Worm (Caenorhabditis elegans): ENCODE results near the gene T08G5.1.

T08G5.1 gene

ce11 chrV:13992485-13992884, 26.1 kb upstream of the T08G5.1 start, which contains the start of gene droe-4:
TSS of gene droe-4 (plus strand) at chrV:13992656.
- TF ChIP-seq nhr-12 (tag; optimal IDR thresholded peaks at IDR 0.05) (no peak), pag-3 (tag; optimal IDR thresholded peaks at IDR 0.05; ENCODE audit: borderline replicate concordance, insufficient read depth) (no peak), nhr-237 (tag; optimal IDR thresholded peaks at IDR 0.05) (no peak), ceh-82 (tag; optimal IDR thresholded peaks at IDR 0.05) (no peak), pax-3 (tag; optimal IDR thresholded peaks at IDR 0.05) (peak; percentile 66), ztf-4 (tag; optimal IDR thresholded peaks at IDR 0.05) (no peak), lin-14 (GFP tag; optimal IDR thresholded peaks at IDR 0.05) (no peak), fkh-8 (tag; optimal IDR thresholded peaks at IDR 0.05) (peak; percentile 33), vab-15 (tag; optimal IDR thresholded peaks at IDR 0.05) (no peak), lsy-2 (tag; optimal IDR thresholded peaks at IDR 0.05) (no peak), dpl-1 (GFP tag; optimal IDR thresholded peaks at IDR 0.05) (no peak), nhr-19 (GFP tag; conservative IDR thresholded peaks at IDR 0.05) (no peak), tlp-1 (tag; optimal IDR thresholded peaks at IDR 0.05) (no peak), unc-30 (tag; optimal IDR thresholded peaks at IDR 0.05) (no peak), nhr-71 (tag; optimal IDR thresholded peaks at IDR 0.05) (peak; percentile 23), nhr-84 (tag; optimal IDR thresholded peaks at IDR 0.05) (no peak), zip-4 (GFP tag; optimal IDR thresholded peaks at IDR 0.05) (no peak), mab-9 (GFP tag; IDR thresholded peaks at IDR 0.05) (no peak), nhr-11 (tag; optimal IDR thresholded peaks at IDR 0.05) (no peak), C16A3.4 (tag; optimal IDR thresholded peaks at IDR 0.05) (no peak), egl-13 (tag; optimal IDR thresholded peaks at IDR 0.05) (no peak), ztf-11 (tag; optimal IDR thresholded peaks at IDR 0.05) (no peak), lin-35 (GFP tag; optimal IDR thresholded peaks at IDR 0.05) (no peak), nhr-85 (tag) (no peak), fkh-4 (tag; optimal IDR thresholded peaks at IDR 0.05; ENCODE audit: borderline replicate concordance) (no peak), dsc-1 (tag; optimal IDR thresholded peaks at IDR 0.05) (peak; percentile 66), nhr-90 (tag; optimal IDR thresholded peaks at IDR 0.05; ENCODE audit: poor library complexity) (no peak), aha-1 (tag; optimal IDR thresholded peaks at IDR 0.05) (no peak), ama-1 (optimal IDR thresholded peaks at IDR 0.05) (no peak), mep-1 (tag; optimal IDR thresholded peaks at IDR 0.05) (no peak), hpl-2 (GFP tag; optimal IDR thresholded peaks at IDR 0.05) (no peak), lin-39 (tag; optimal IDR thresholded peaks at IDR 0.05) (no peak), ceh-88 (GFP tag; IDR thresholded peaks at IDR 0.05) (no peak), nhr-47 (tag; optimal IDR thresholded peaks at IDR 0.05) (peak; percentile 40), tbx-2 (tag; optimal IDR thresholded peaks at IDR 0.05) (no peak), mdl-1 (tag; optimal IDR thresholded peaks at IDR 0.05) (no peak), sox-4 (tag; optimal IDR thresholded peaks at IDR 0.05) (no peak), aly-2 (tag; optimal IDR thresholded peaks at IDR 0.05) (no peak), irx-1 (tag; optimal IDR thresholded peaks at IDR 0.05) (no peak), C04F5.9 (tag; optimal IDR thresholded peaks at IDR 0.05) (no peak), unc-98 (GFP tag; IDR thresholded peaks at IDR 0.05) (no peak), lir-3 (tag; optimal IDR thresholded peaks at IDR 0.05; ENCODE audit: poor library complexity) (no peak)

- TF ChIP-seq pax-3 (tag; optimal IDR thresholded peaks at IDR 0.05) (peak; percentile 86), fkh-8 (tag; optimal IDR thresholded peaks at IDR 0.05) (peak; percentile 37), nhr-77 (tag; optimal IDR thresholded peaks at IDR 0.05) (no peak), mab-9 (GFP tag; IDR thresholded peaks at IDR 0.05) (no peak), ets-5 (GFP tag; IDR thresholded peaks at IDR 0.05) (no peak), zip-4 (GFP tag; optimal IDR thresholded peaks at IDR 0.05) (no peak), unc-98 (GFP tag; IDR thresholded peaks at IDR 0.05) (no peak), dsc-1 (tag; optimal IDR thresholded peaks at IDR 0.05) (peak; percentile 59), isw-1 (GFP tag; IDR thresholded peaks at IDR 0.05) (no peak), sup-37 (GFP tag; optimal IDR thresholded peaks at IDR 0.05) (no peak), ces-1 (GFP tag; optimal IDR thresholded peaks at IDR 0.05) (no peak), mef-2 (tag; optimal IDR thresholded peaks at IDR 0.05) (no peak), irx-1 (tag; optimal IDR thresholded peaks at IDR 0.05) (no peak), pqm-1 (tag; optimal IDR thresholded peaks at IDR 0.05) (no peak), mdl-1 (tag; optimal IDR thresholded peaks at IDR 0.05) (no peak), nhr-47 (tag; optimal IDR thresholded peaks at IDR 0.05) (peak; percentile 47), nhr-90 (tag; optimal IDR thresholded peaks at IDR 0.05; ENCODE audit: poor library complexity) (no peak), zag-1 (tag; optimal IDR thresholded peaks at IDR 0.05) (no peak), nhr-71 (tag; optimal IDR thresholded peaks at IDR 0.05) (peak; percentile 12), F16B12.6 (tag; optimal IDR thresholded peaks at IDR 0.05) (no peak), grh-1 (GFP tag; IDR thresholded peaks at IDR 0.05) (no peak), nhr-84 (tag; optimal IDR thresholded peaks at IDR 0.05) (no peak), nhr-12 (tag; optimal IDR thresholded peaks at IDR 0.05) (no peak), ama-1 (optimal IDR thresholded peaks at IDR 0.05) (no peak), vab-15 (tag; optimal IDR thresholded peaks at IDR 0.05) (no peak), lin-14 (GFP tag; optimal IDR thresholded peaks at IDR 0.05) (no peak)
Observed at ce11 chrV:13993478-13993877, 25.1 kb upstream of the T08G5.1 start.
